Fruit fly (Drosophila melanogaster): ENCODE measurements around the gene CDase.

CDase gene

dm6 chr3R:30470690-30471089, 11.4 kb downstream of the CDase start:
- TF ChIP-seq CG3032 (tag; optimal IDR thresholded peaks at IDR 0.05) (no peak), ss (GFP tag; optimal IDR thresholded peaks at IDR 0.05) (no peak), svp (GFP tag) (no peak), CG8632 (GFP tag; optimal IDR thresholded peaks at IDR 0.05) (no peak), CG11762 (GFP tag; optimal IDR thresholded peaks at IDR 0.05; ENCODE audit: insufficient read depth) (no peak), vri (GFP tag; optimal IDR thresholded peaks at IDR 0.05) (no peak), acj6 (GFP tag; optimal IDR thresholded peaks at IDR 0.05) (no peak), Gug (GFP tag; IDR thresholded peaks at IDR 0.05) (no peak)

- TF ChIP-seq net (GFP tag; optimal IDR thresholded peaks at IDR 0.05): no peak
- no peak for TF ChIP-seq CG11902 (GFP tag; optimal IDR thresholded peaks at IDR 0.05)
- no peak for TF ChIP-seq CG10631 (GFP tag; optimal IDR thresholded peaks at IDR 0.05)
Measured at dm6 chr3R:30472331-30472730, 13.0 kb downstream of the CDase start.

- TF ChIP-seq Blimp-1 (GFP tag; optimal IDR thresholded peaks at IDR 0.05) (no peak), esn (GFP tag; optimal IDR thresholded peaks at IDR 0.05) (no peak), CG3919 (GFP tag; optimal IDR thresholded peaks at IDR 0.05) (no peak), CG31627 (GFP tag; optimal IDR thresholded peaks at IDR 0.05) (no peak), CG34406 (GFP tag; optimal IDR thresholded peaks at IDR 0.05) (no peak), CG6808 (GFP tag; optimal IDR thresholded peaks at IDR 0.05) (no peak), CG11294 (GFP tag; IDR thresholded peaks at IDR 0.05) (no peak), ss (GFP tag; optimal IDR thresholded peaks at IDR 0.05) (peak in 1 of 2 experiments; percentile 64)
Measured at dm6 chr3R:30474667-30475213, 15.4 kb downstream of the CDase start.

dm6 chr3R:30475910-30476309, 16.6 kb downstream of the CDase start:
- peak; percentile 50 for TF ChIP-seq Eip78C (GFP tag)
- no peak for TF ChIP-seq vri (GFP tag; optimal IDR thresholded peaks at IDR 0.05)
- TF ChIP-seq esn (GFP tag; optimal IDR thresholded peaks at IDR 0.05): peak; percentile 18
- no peak for TF ChIP-seq CG8319 (GFP tag; optimal IDR thresholded peaks at IDR 0.05)
- no peak for TF ChIP-seq Hr38 (GFP tag; optimal IDR thresholded peaks at IDR 0.05)
- TF ChIP-seq CG6854 (GFP tag; optimal IDR thresholded peaks at IDR 0.05): no peak

dm6 chr3R:30476367-30476766, 17.0 kb downstream of the CDase start, which contains the start of gene spdo:
spdo (plus strand) TSS chr3R:30476684.
- no peak for TF ChIP-seq Ets21C (GFP tag; optimal IDR thresholded peaks at IDR 0.05)
- TF ChIP-seq CG3032 (tag; optimal IDR thresholded peaks at IDR 0.05): no peak
- no peak for TF ChIP-seq CG4318 (GFP tag; optimal IDR thresholded peaks at IDR 0.05)
- no peak for TF ChIP-seq eg (GFP tag; IDR thresholded peaks at IDR 0.05)
- no peak for TF ChIP-seq CG11762 (GFP tag; optimal IDR thresholded peaks at IDR 0.05; ENCODE audit: insufficient read depth)
- TF ChIP-seq Met (GFP tag; optimal IDR thresholded peaks at IDR 0.05): no peak
- no peak for TF ChIP-seq Smox (GFP tag; optimal IDR thresholded peaks at IDR 0.05)
- no peak for TF ChIP-seq CG3919 (GFP tag; optimal IDR thresholded peaks at IDR 0.05)
- TF ChIP-seq Ets96B (tag; optimal IDR thresholded peaks at IDR 0.05): no peak
- no peak for TF ChIP-seq fd59A (GFP tag; optimal IDR thresholded peaks at IDR 0.05)
- TF ChIP-seq CG11902 (GFP tag; optimal IDR thresholded peaks at IDR 0.05): no peak
- no peak for TF ChIP-seq Lpt (GFP tag; optimal IDR thresholded peaks at IDR 0.05)
- TF ChIP-seq cyc (GFP tag; optimal IDR thresholded peaks at IDR 0.05): no peak
- TF ChIP-seq Sox14 (GFP tag; optimal IDR thresholded peaks at IDR 0.05): no peak
- no peak for TF ChIP-seq CG6792 (GFP tag; optimal IDR thresholded peaks at IDR 0.05)
- no peak for TF ChIP-seq dac (GFP tag; optimal IDR thresholded peaks at IDR 0.05)
- TF ChIP-seq pdm3 (GFP tag; optimal IDR thresholded peaks at IDR 0.05): no peak

Data from whole organism, prepupa.